Fruit fly (Drosophila melanogaster): ENCODE measurements around the gene sls.

The sls gene

dm6 chr3L:2162019-2162418, 46.6 kb upstream of the sls start (continued):
- TF ChIP-seq CG10565 (GFP tag; optimal IDR thresholded peaks at IDR 0.05) = no peak
- TF ChIP-seq CG15601 (tag; optimal IDR thresholded peaks at IDR 0.05) = peak; percentile 72
- no peak for TF ChIP-seq HmgD (GFP tag; optimal IDR thresholded peaks at IDR 0.05)
- TF ChIP-seq CG17612 (GFP tag; IDR thresholded peaks at IDR 0.05) = peak; percentile 20; the same call in 1 of the 2 replicates
- TF ChIP-seq E2f1 (GFP tag; IDR thresholded peaks at IDR 0.05) = peak; percentile 83
- no peak for TF ChIP-seq wek (GFP tag; optimal IDR thresholded peaks at IDR 0.05)
- peak; percentile 49 for TF ChIP-seq CG12659 (GFP tag; optimal IDR thresholded peaks at IDR 0.05)
- TF ChIP-seq CG3847 (GFP tag; IDR thresholded peaks at IDR 0.05) = peak; percentile 50
- no peak for TF ChIP-seq emc (GFP tag; optimal IDR thresholded peaks at IDR 0.05)
- TF ChIP-seq CG15696 (tag; optimal IDR thresholded peaks at IDR 0.05) = peak; percentile 33
- TF ChIP-seq Oaz (GFP tag; IDR thresholded peaks at IDR 0.05) = peak; percentile 57
- peak; percentile 80 for TF ChIP-seq Rfx (GFP tag; IDR thresholded peaks at IDR 0.05)
- no peak for TF ChIP-seq Dbx (GFP tag; IDR thresholded peaks at IDR 0.05)
- peak; percentile 84 for TF ChIP-seq CG14441 (GFP tag; IDR thresholded peaks at IDR 0.05)
- TF ChIP-seq lilli (GFP tag; optimal IDR thresholded peaks at IDR 0.05) = peak; percentile 51
- peak; percentile 39 for TF ChIP-seq CG17568 (GFP tag; optimal IDR thresholded peaks at IDR 0.05)
- peak; percentile 80 for TF ChIP-seq CG10654 (GFP tag; optimal IDR thresholded peaks at IDR 0.05)
- no peak for TF ChIP-seq Dll (GFP tag; IDR thresholded peaks at IDR 0.05; ENCODE audit: partially characterized antibody)
- 0 out of 2 replicates have a peak, but pooled peaks have one; percentile 43 for TF ChIP-seq CG11085 (GFP tag; IDR thresholded peaks at IDR 0.05)
- TF ChIP-seq CG12104 (GFP tag; optimal IDR thresholded peaks at IDR 0.05) = peak; percentile 47
- peak; percentile 19 for TF ChIP-seq NC2β (GFP tag; optimal IDR thresholded peaks at IDR 0.05)
- TF ChIP-seq CG3995 (GFP tag; optimal IDR thresholded peaks at IDR 0.05) = no peak
- peak; percentile 71 for TF ChIP-seq CG14050 (GFP tag; IDR thresholded peaks at IDR 0.05)
- no peak for TF ChIP-seq Hr39 (optimal IDR thresholded peaks at IDR 0.05)
- peak; percentile 47 to 55 for TF ChIP-seq Pdp1 (GFP tag; optimal IDR thresholded peaks at IDR 0.05)
- TF ChIP-seq sna (GFP tag; IDR thresholded peaks at IDR 0.05; ENCODE audit: partially characterized antibody) = no peak
- TF ChIP-seq CG15479 (GFP tag; optimal IDR thresholded peaks at IDR 0.05) = no peak
- TF ChIP-seq H2.0 (GFP tag; IDR thresholded peaks at IDR 0.05) = peak; percentile 86

- TF ChIP-seq YL-1 (GFP tag; optimal IDR thresholded peaks at IDR 0.05) (no peak), E2f2 (GFP tag; IDR thresholded peaks at IDR 0.05) (0 out of 2 replicates have a peak, but pooled peaks have one; percentile 9), CG11247 (GFP tag; IDR thresholded peaks at IDR 0.05) (0 out of 2 replicates have a peak, but pooled peaks have one; percentile 57), CkIIα-i1 (GFP tag; IDR thresholded peaks at IDR 0.05) (no peak), HLHmδ (GFP tag; optimal IDR thresholded peaks at IDR 0.05) (no peak), fru (optimal IDR thresholded peaks at IDR 0.05) (no peak), CG4328 (GFP tag; optimal IDR thresholded peaks at IDR 0.05) (no peak), Jarid2 (GFP tag; optimal IDR thresholded peaks at IDR 0.05) (no peak), kay (GFP tag; optimal IDR thresholded peaks at IDR 0.05) (no peak), CG15269 (tag; optimal IDR thresholded peaks at IDR 0.05) (peak; percentile 11), pzg (GFP tag; optimal IDR thresholded peaks at IDR 0.05) (no peak), ab (GFP tag; optimal IDR thresholded peaks at IDR 0.05) (no peak), chinmo (GFP tag; IDR thresholded peaks at IDR 0.05; ENCODE audit: partially characterized antibody) (peak; percentile 87; the same call in 3 of the 4 replicates), hbn (GFP tag; IDR thresholded peaks at IDR 0.05; ENCODE audit: partially characterized antibody) (no peak), toy (GFP tag; IDR thresholded peaks at IDR 0.05) (no peak), jigr1 (GFP tag; IDR thresholded peaks at IDR 0.05) (no peak), Eip74EF (GFP tag; optimal IDR thresholded peaks at IDR 0.05) (peak in 1 of 2 experiments; percentile 48), nerfin-1 (tag; optimal IDR thresholded peaks at IDR 0.05) (no peak), tap (tag; optimal IDR thresholded peaks at IDR 0.05) (no peak), Camta (GFP tag; optimal IDR thresholded peaks at IDR 0.05) (no peak), ap (GFP tag; IDR thresholded peaks at IDR 0.05) (no peak), ftz-f1 (GFP tag; optimal IDR thresholded peaks at IDR 0.05) (peak; percentile 32), CG8388 (GFP tag; optimal IDR thresholded peaks at IDR 0.05) (no peak), eve (GFP tag; optimal IDR thresholded peaks at IDR 0.05) (no peak), Six4 (GFP tag; optimal IDR thresholded peaks at IDR 0.05) (no peak)
Measured at dm6 chr3L:2159817-2160216, 44.4 kb upstream of the sls start.
